Worm (Caenorhabditis elegans) whole organism, mixed stage, embryonic: ENCODE data around the gene F02D8.4.

Experiments
- M03D4.4 ChIP-seq: sonication (generic microtip); optimal IDR thresholded peaks from 2 replicates; lab custom pipeline; 2017; ENCODE audit warnings: mild to moderate bottlenecking, missing genetic modification characterization, missing compliant biosample characterization
- bed-3 ChIP-seq: fragments of 200-800 bp; sonication (Bioruptor generic); optimal IDR thresholded peaks from 3 replicates; lab custom pipeline; 2018; ENCODE audit warnings: mild to moderate bottlenecking, missing genetic modification characterization, moderate library complexity, missing compliant biosample characterization
- blmp-1 ChIP-seq: fragments of 150-350 bp; optimal IDR thresholded peaks from 2 replicates; lab custom pipeline; 2014; ENCODE audit warnings: missing biosample characterization, missing genetic modification characterization
- ceh-39 ChIP-seq: fragments of 150-350 bp; optimal IDR thresholded peaks from 2 replicates; lab custom pipeline; 2014; ENCODE audit warnings: missing biosample characterization, missing genetic modification characterization
- ceh-43 ChIP-seq: fragments of 200-800 bp; sonication (Bioruptor generic); optimal IDR thresholded peaks from 2 replicates; lab custom pipeline; 2018; ENCODE audit warnings: mild to moderate bottlenecking, missing genetic modification characterization, moderate library complexity, missing compliant biosample characterization
- ceh-83 ChIP-seq: fragments of 200-800 bp; sonication (Bioruptor generic); optimal IDR thresholded peaks from 2 replicates; lab custom pipeline; 2018; ENCODE audit warnings: mild to moderate bottlenecking, missing genetic modification characterization, missing compliant biosample characterization
- ces-1 ChIP-seq: fragments of 150-350 bp; optimal IDR thresholded peaks from 2 replicates; lab custom pipeline; 2014; ENCODE audit warnings: missing biosample characterization, missing genetic modification reagents, missing genetic modification characterization
- drap-1 ChIP-seq: fragments of 200-800 bp; sonication (Bioruptor generic); optimal IDR thresholded peaks from 3 replicates; lab custom pipeline; 2018; ENCODE audit warnings: mild to moderate bottlenecking, missing genetic modification characterization, missing compliant biosample characterization
- elt-1 ChIP-seq: sonication (generic microtip); optimal IDR thresholded peaks from 2 replicates; lab custom pipeline; 2017; ENCODE audit warnings: missing genetic modification characterization, mild to moderate bottlenecking, missing compliant biosample characterization, antibody characterized with exemption, moderate library complexity, borderline replicate concordance; ENCODE audit not compliant: insufficient read depth
- elt-3 ChIP-seq: fragments of 150-350 bp; optimal IDR thresholded peaks from 2 replicates; lab custom pipeline; 2014; ENCODE audit warnings: missing biosample characterization, missing genetic modification characterization
- flh-1 ChIP-seq: fragments of 200-800 bp; sonication (Bioruptor generic); optimal IDR thresholded peaks from 2 replicates; lab custom pipeline; 2018; ENCODE audit warnings: mild to moderate bottlenecking, missing genetic modification characterization, moderate library complexity, missing compliant biosample characterization
- ham-2 ChIP-seq: fragments of 200-800 bp; sonication (Bioruptor generic); optimal IDR thresholded peaks from 2 replicates; lab custom pipeline; 2018; ENCODE audit warnings: mild to moderate bottlenecking, missing genetic modification characterization, missing compliant biosample characterization
- hlh-1 ChIP-seq: fragments of 150-350 bp; optimal IDR thresholded peaks from 2 replicates; lab custom pipeline; 2014; ENCODE audit warnings: missing biosample characterization, missing genetic modification reagents, missing genetic modification characterization
- lsy-2 ChIP-seq: fragments of 150-350 bp; optimal IDR thresholded peaks from 2 replicates; lab custom pipeline; 2014; ENCODE audit warnings: missing biosample characterization, missing genetic modification characterization
- mab-5 ChIP-seq: fragments of 150-350 bp; optimal IDR thresholded peaks from 2 replicates; lab custom pipeline; 2014; ENCODE audit warnings: missing biosample characterization, missing genetic modification characterization
- mep-1 ChIP-seq: fragments of 150-350 bp; optimal IDR thresholded peaks from 2 replicates; lab custom pipeline; 2017; ENCODE audit warnings: missing biosample characterization, missing genetic modification reagents, missing genetic modification characterization, inconsistent platforms
- mls-2 ChIP-seq: sonication (generic microtip); optimal IDR thresholded peaks from 2 replicates; lab custom pipeline; 2016; ENCODE audit warnings: mild to moderate bottlenecking, missing genetic modification characterization, moderate library complexity, missing compliant biosample characterization
- nhr-12 ChIP-seq: fragments of 150-350 bp; optimal IDR thresholded peaks from 2 replicates; lab custom pipeline; 2014; ENCODE audit warnings: missing biosample characterization, missing genetic modification characterization
- nhr-2 ChIP-seq: fragments of 150-350 bp; optimal IDR thresholded peaks from 2 replicates; lab custom pipeline; 2014; ENCODE audit warnings: missing biosample characterization, missing genetic modification characterization
- nhr-237 ChIP-seq: fragments of 150-350 bp; optimal IDR thresholded peaks from 2 replicates; lab custom pipeline; 2014; ENCODE audit warnings: missing biosample characterization, missing genetic modification characterization
- nhr-28 ChIP-seq: fragments of 150-350 bp; optimal IDR thresholded peaks from 2 replicates; lab custom pipeline; 2014; ENCODE audit warnings: missing biosample characterization, missing genetic modification characterization
- nhr-76 ChIP-seq: sonication (generic microtip); optimal IDR thresholded peaks from 2 replicates; lab custom pipeline; 2017; ENCODE audit warnings: missing biosample characterization, missing genetic modification characterization
- pha-4 ChIP-seq: fragments of 150-350 bp; optimal IDR thresholded peaks from 2 replicates; lab custom pipeline; 2018; ENCODE audit warnings: missing biosample characterization, missing genetic modification reagents, missing genetic modification characterization
- sem-2 ChIP-seq: fragments of 200-800 bp; sonication (Bioruptor generic); optimal IDR thresholded peaks from 2 replicates; lab custom pipeline; 2018; ENCODE audit warnings: mild to moderate bottlenecking, missing genetic modification characterization, missing compliant biosample characterization
- sptf-1 ChIP-seq: sonication (generic microtip); optimal IDR thresholded peaks from 2 replicates; lab custom pipeline; 2017; ENCODE audit warnings: mild to moderate bottlenecking, missing genetic modification characterization, moderate library complexity, missing compliant biosample characterization
- unc-120 ChIP-seq: sonication (generic microtip); optimal IDR thresholded peaks from 2 replicates; lab custom pipeline; 2017; ENCODE audit warnings: missing genetic modification characterization, missing compliant biosample characterization; ENCODE audit not compliant: poor library complexity, severe bottlenecking
- unc-39 ChIP-seq: fragments of 150-350 bp; optimal IDR thresholded peaks from 2 replicates; lab custom pipeline; 2014; ENCODE audit warnings: missing biosample characterization, missing genetic modification characterization
- unc-62 ChIP-seq: fragments of 150-350 bp; optimal IDR thresholded peaks from 2 replicates; lab custom pipeline; 2014; ENCODE audit warnings: missing biosample characterization, missing genetic modification reagents, missing genetic modification characterization
- zip-8 ChIP-seq: fragments of 150-350 bp; optimal IDR thresholded peaks from 2 replicates; lab custom pipeline; 2014; ENCODE audit warnings: missing biosample characterization, missing genetic modification characterization
- ztf-11 ChIP-seq: fragments of 150-350 bp; optimal IDR thresholded peaks from 2 replicates; lab custom pipeline; 2014; ENCODE audit warnings: missing biosample characterization, missing genetic modification characterization

F02D8.4 gene

ce11 chrV:14984593-14984992 lies at the start of gene F02D8.4:
Gene F02D8.4 (plus strand): TSS chrV:14984893.
- TF ChIP-seq ces-1 (no peak), lsy-2 (tag; lab: Kevin White, UChicago) (no peak), ham-2 (GFP tag; lab: Kevin White, UChicago) (no peak), unc-62 (GFP tag; lab: Kevin White, UChicago) (no peak), elt-3 (tag; lab: Kevin White, UChicago) (no peak), nhr-2 (tag; lab: Kevin White, UChicago) (no peak), nhr-28 (tag; lab: Kevin White, UChicago) (no peak), bed-3 (GFP tag; lab: Kevin White, UChicago) (no peak), M03D4.4 (tag; lab: Kevin White, UChicago) (no peak), sem-2 (GFP tag; lab: Kevin White, UChicago) (no peak), flh-1 (GFP tag; lab: Kevin White, UChicago) (no peak)

ce11 chrV:14936587-14936986 lies 48.1 kb upstream of the F02D8.4 start, which contains the start of gene C30G7.2:
Gene C30G7.2 (plus strand): TSS chrV:14936887.
- TF ChIP-seq flh-1 (GFP tag; lab: Kevin White, UChicago) (no peak), nhr-237 (tag; lab: Kevin White, UChicago) (no peak)
- TF ChIP-seq, all 35 proteins: peak for 0

ce11 chrV:14942898-14943297 lies 41.8 kb upstream of the F02D8.4 start:
- TF ChIP-seq zip-8 (tag; lab: Kevin White, UChicago) (peak; percentile 96), ceh-43 (GFP tag; lab: Kevin White, UChicago) (no peak)

ce11 chrV:14943774-14944173 lies 40.9 kb upstream of the F02D8.4 start:
- TF ChIP-seq blmp-1 (tag; lab: Kevin White, UChicago): no peak
- no peak for TF ChIP-seq ces-1
- TF ChIP-seq lsy-2 (tag; lab: Kevin White, UChicago): no peak
- TF ChIP-seq sptf-1 (tag; lab: Kevin White, UChicago): no peak
- no peak for TF ChIP-seq mls-2 (tag; lab: Kevin White, UChicago)
- no peak for TF ChIP-seq ztf-11 (tag; lab: Kevin White, UChicago)
- TF ChIP-seq hlh-1 (tag; lab: Kevin White, UChicago): no peak
- TF ChIP-seq elt-1 (tag; lab: Kevin White, UChicago): no peak
- no peak for TF ChIP-seq mab-5
- no peak for TF ChIP-seq nhr-237 (tag; lab: Kevin White, UChicago)
- TF ChIP-seq unc-120: no peak
- no peak for TF ChIP-seq nhr-76 (tag; lab: Kevin White, UChicago)

- TF ChIP-seq nhr-12 (tag; lab: Kevin White, UChicago): no peak
Measured at ce11 chrV:14945124-14945523, 39.6 kb upstream of the F02D8.4 start.

ce11 chrV:14945697-14946096 lies 39.0 kb upstream of the F02D8.4 start, which contains the start of gene C30G7.3:
Gene C30G7.3 (minus strand): TSS chrV:14945704.
- TF ChIP-seq ceh-43 (GFP tag; lab: Kevin White, UChicago) (no peak), drap-1 (GFP tag; lab: Kevin White, UChicago) (no peak), sem-2 (GFP tag; lab: Kevin White, UChicago) (no peak), mab-5 (no peak), M03D4.4 (tag; lab: Kevin White, UChicago) (no peak), ham-2 (GFP tag; lab: Kevin White, UChicago) (no peak), ceh-83 (GFP tag; lab: Kevin White, UChicago) (no peak), unc-39 (tag; lab: Kevin White, UChicago) (no peak), mep-1 (tag; lab: Kevin White, UChicago) (no peak), unc-120 (no peak), ceh-39 (no peak), zip-8 (tag; lab: Kevin White, UChicago) (no peak), nhr-28 (tag; lab: Kevin White, UChicago) (no peak), pha-4 (tag; lab: Kevin White, UChicago) (no peak)
